Fruit fly (Drosophila melanogaster) whole organism, embryonic: ENCODE data around the gene CG3652.

Experiments
- ATbp ChIP-seq: fragments of 200-800 bp; sonication (Bioruptor generic); optimal IDR thresholded peaks from 2 replicates; lab custom pipeline; 2017; ENCODE audit warnings: missing biosample characterization, mild to moderate bottlenecking, missing genetic modification characterization, missing genetic modification reagents
- Atf6 ChIP-seq: fragments of 200-800 bp; sonication (Bioruptor generic); IDR thresholded peaks from 2 replicates; pipeline ENCODE4 v1.3.6; 2022; ENCODE audit warnings: missing biosample characterization, missing genetic modification characterization
- B-H2 ChIP-seq: fragments of 200-800 bp; sonication (Bioruptor generic); optimal IDR thresholded peaks from 2 replicates; lab custom pipeline; 2018; ENCODE audit warnings: missing biosample characterization, mild to moderate bottlenecking, missing genetic modification characterization
- CG10209 ChIP-seq: fragments of 200-800 bp; sonication (Bioruptor generic); optimal IDR thresholded peaks from 3 replicates; lab custom pipeline; 2017; ENCODE audit warnings: missing biosample characterization, mild to moderate bottlenecking, missing genetic modification characterization, missing genetic modification reagents
- CG11560 ChIP-seq: fragments of 200-800 bp; sonication (Bioruptor generic); IDR thresholded peaks from 3 replicates; pipeline ENCODE4 v1.3.6; 2022; ENCODE audit warnings: missing biosample characterization, missing genetic modification characterization
- CG13123 ChIP-seq: fragments of 200-800 bp; sonication (Bioruptor generic); optimal IDR thresholded peaks from 2 replicates; lab custom pipeline; 2016; ENCODE audit warnings: missing biosample characterization, missing genetic modification characterization
- CG13424 ChIP-seq: fragments of 200-800 bp; sonication (Bioruptor generic); optimal IDR thresholded peaks from 2 replicates; lab custom pipeline; 2019; ENCODE audit warnings: missing biosample characterization, mild to moderate bottlenecking, missing genetic modification characterization, moderate library complexity
- CG13775 ChIP-seq: fragments of 200-800 bp; sonication (Bioruptor generic); optimal IDR thresholded peaks from 3 replicates; lab custom pipeline; 2017; ENCODE audit warnings: missing biosample characterization, mild to moderate bottlenecking, missing genetic modification characterization
- CG15011 ChIP-seq: fragments of 200-800 bp; sonication (Bioruptor generic); optimal IDR thresholded peaks from 3 replicates; lab custom pipeline; 2018; ENCODE audit warnings: missing biosample characterization, mild to moderate bottlenecking, missing genetic modification characterization
- CG15696 ChIP-seq: fragments of 200-800 bp; sonication (Bioruptor generic); optimal IDR thresholded peaks from 2 replicates; lab custom pipeline; 2019; ENCODE audit warnings: missing biosample characterization, mild to moderate bottlenecking, missing genetic modification characterization, moderate library complexity
- CG16779 ChIP-seq: fragments of 200-800 bp; sonication (Bioruptor generic); IDR thresholded peaks from 2 replicates; pipeline ENCODE4 v1.3.6; 2022; ENCODE audit warnings: missing biosample characterization, missing genetic modification characterization
- CG16813 ChIP-seq: fragments of 200-800 bp; sonication (Bioruptor generic); IDR thresholded peaks from 3 replicates; pipeline ENCODE4 v1.3.6; 2022; ENCODE audit warnings: missing biosample characterization, missing genetic modification characterization; ENCODE audit not compliant: partially characterized antibody
- CG2120 ChIP-seq: fragments of 200-800 bp; sonication (Bioruptor generic); optimal IDR thresholded peaks from 3 replicates; lab custom pipeline; 2016; ENCODE audit warnings: missing biosample characterization, missing genetic modification characterization
- CG2875 ChIP-seq: fragments of 200-800 bp; sonication (Bioruptor generic); optimal IDR thresholded peaks from 2 replicates; lab custom pipeline; 2017; ENCODE audit warnings: missing biosample characterization, mild to moderate bottlenecking, missing genetic modification characterization, missing genetic modification reagents
- CG32532 ChIP-seq: fragments of 200-800 bp; sonication (Bioruptor generic); IDR thresholded peaks from 2 replicates; pipeline ENCODE4 v1.3.6; 2022; ENCODE audit warnings: missing biosample characterization, missing genetic modification characterization
- CG34376 ChIP-seq: fragments of 200-800 bp; sonication (Bioruptor generic); optimal IDR thresholded peaks from 2 replicates; lab custom pipeline; 2018; ENCODE audit warnings: missing biosample characterization, mild to moderate bottlenecking, missing genetic modification characterization
- CG4404 ChIP-seq: fragments of 200-800 bp; sonication (Bioruptor generic); IDR thresholded peaks from 2 replicates; pipeline ENCODE4 v1.3.6; 2022; ENCODE audit warnings: missing biosample characterization, missing genetic modification characterization
- CG5953 ChIP-seq: fragments of 200-800 bp; sonication (Bioruptor generic); IDR thresholded peaks from 2 replicates; pipeline ENCODE4 v1.3.6; 2022; ENCODE audit warnings: missing biosample characterization, missing genetic modification characterization
- CG6654 ChIP-seq: fragments of 200-800 bp; sonication (Bioruptor generic); optimal IDR thresholded peaks from 2 replicates; lab custom pipeline; 2017; ENCODE audit warnings: missing biosample characterization, mild to moderate bottlenecking, missing genetic modification characterization
- CG9727 ChIP-seq: fragments of 200-800 bp; sonication (Bioruptor generic); optimal IDR thresholded peaks from 3 replicates; lab custom pipeline; 2017; ENCODE audit warnings: missing biosample characterization, mild to moderate bottlenecking, missing genetic modification characterization
- Gsc ChIP-seq: fragments of 200-800 bp; sonication (Bioruptor generic); IDR thresholded peaks from 2 replicates; pipeline ENCODE4 v1.3.6; 2022; ENCODE audit warnings: missing biosample characterization, missing genetic modification characterization
- Hand ChIP-seq: fragments of 200-800 bp; sonication (Bioruptor generic); optimal IDR thresholded peaks from 2 replicates; lab custom pipeline; 2017; ENCODE audit warnings: mild to moderate bottlenecking, missing biosample characterization, missing genetic modification reagents, missing genetic modification characterization
- Hmr ChIP-seq: fragments of 200-800 bp; sonication (Bioruptor generic); optimal IDR thresholded peaks from 3 replicates; lab custom pipeline; 2017; ENCODE audit warnings: mild to moderate bottlenecking, missing biosample characterization, missing genetic modification reagents, missing genetic modification characterization
- Hmx ChIP-seq: fragments of 200-800 bp; sonication (Bioruptor generic); optimal IDR thresholded peaks from 2 replicates; lab custom pipeline; 2016; ENCODE audit warnings: missing biosample characterization, missing genetic modification characterization
- Nf-YA ChIP-seq: fragments of 200-800 bp; sonication (Bioruptor generic); IDR thresholded peaks from 2 replicates; pipeline ENCODE4 v1.3.6; 2022; ENCODE audit warnings: missing biosample characterization, missing genetic modification characterization
- Nf-YC ChIP-seq: fragments of 200-800 bp; optimal IDR thresholded peaks from 3 replicates; lab custom pipeline; 2019; ENCODE audit warnings: missing biosample characterization, mild to moderate bottlenecking, missing genetic modification characterization, moderate library complexity
- Optix ChIP-seq: fragments of 200-800 bp; sonication (Bioruptor generic); IDR thresholded peaks from 3 replicates; pipeline ENCODE4 v1.3.6; 2022; ENCODE audit warnings: missing biosample characterization, missing genetic modification characterization
- Ptx1 ChIP-seq: fragments of 200-800 bp; sonication (Bioruptor generic); IDR thresholded peaks from 2 replicates; pipeline ENCODE4 v1.3.6; 2022; ENCODE audit warnings: missing biosample characterization, missing genetic modification characterization
- Sox102F ChIP-seq: fragments of 200-800 bp; sonication (Bioruptor generic); optimal IDR thresholded peaks from 2 replicates; lab custom pipeline; 2018; ENCODE audit warnings: missing biosample characterization, mild to moderate bottlenecking, missing genetic modification characterization, moderate library complexity
- Ssrp ChIP-seq: fragments of 200-800 bp; sonication (Bioruptor generic); optimal IDR thresholded peaks from 2 replicates; lab custom pipeline; 2018; ENCODE audit warnings: missing biosample characterization, mild to moderate bottlenecking, missing genetic modification characterization, moderate library complexity
- Stat92E ChIP-seq, 3 experiments: fragments of >200 bp in 2 of 3; fragments of 200-800 bp in 1 of 3; sonication (Bioruptor generic) in 1 of 3; optimal IDR thresholded peaks; 2 replicates each; lab custom pipeline; 2017 to 2019; ENCODE audit warnings: missing biosample characterization in 3 of 3, missing genetic modification characterization in 3 of 3, mild to moderate bottlenecking in 1 of 3, moderate library complexity in 1 of 3
- TFAM ChIP-seq: fragments of 200-800 bp; sonication (Bioruptor generic); optimal IDR thresholded peaks from 2 replicates; lab custom pipeline; 2017; ENCODE audit warnings: missing biosample characterization, missing genetic modification characterization, inconsistent platforms
- Xrp1 ChIP-seq: fragments of 200-800 bp; sonication (Bioruptor generic); IDR thresholded peaks from 2 replicates; pipeline ENCODE4 v1.3.6; 2022; ENCODE audit warnings: missing biosample characterization, missing genetic modification characterization
- bcd ChIP-seq: fragments of 200-800 bp; sonication (Bioruptor generic); optimal IDR thresholded peaks from 2 replicates; lab custom pipeline; 2017; ENCODE audit warnings: missing biosample characterization, mild to moderate bottlenecking, missing genetic modification characterization
- cad ChIP-seq: fragments of >200 bp; optimal IDR thresholded peaks from 2 replicates; lab custom pipeline; 2017; ENCODE audit warnings: missing biosample characterization, missing genetic modification characterization
- cg ChIP-seq: fragments of 200-800 bp; sonication (Bioruptor generic); optimal IDR thresholded peaks from 3 replicates; lab custom pipeline; 2019; ENCODE audit warnings: missing biosample characterization, mild to moderate bottlenecking, missing genetic modification characterization, moderate library complexity
- chn ChIP-seq: fragments of 200-800 bp; sonication (Bioruptor generic); optimal IDR thresholded peaks from 2 replicates; lab custom pipeline; 2016; ENCODE audit warnings: missing biosample characterization, missing genetic modification characterization
- dati ChIP-seq: fragments of 200-800 bp; sonication (Bioruptor generic); IDR thresholded peaks from 2 replicates; pipeline ENCODE4 v1.3.6; 2022; ENCODE audit warnings: missing biosample characterization, missing genetic modification characterization
- disco-r ChIP-seq: fragments of 200-800 bp; sonication (Bioruptor generic); optimal IDR thresholded peaks from 2 replicates; lab custom pipeline; 2016; ENCODE audit warnings: missing biosample characterization, missing genetic modification characterization
- dm ChIP-seq: fragments of 200-800 bp; sonication (Bioruptor generic); optimal IDR thresholded peaks from 3 replicates; lab custom pipeline; 2016; ENCODE audit warnings: missing biosample characterization, missing genetic modification characterization
- fd96Cb ChIP-seq: fragments of 200-800 bp; sonication (Bioruptor generic); optimal IDR thresholded peaks from 2 replicates; lab custom pipeline; 2018; ENCODE audit warnings: missing biosample characterization, mild to moderate bottlenecking, missing genetic modification characterization, moderate library complexity
- grau ChIP-seq: fragments of 200-800 bp; optimal IDR thresholded peaks from 3 replicates; lab custom pipeline; 2019; ENCODE audit warnings: missing biosample characterization, mild to moderate bottlenecking, missing genetic modification characterization, moderate library complexity
- gsb ChIP-seq: fragments of 200-800 bp; sonication (Bioruptor generic); IDR thresholded peaks from 2 replicates; pipeline ENCODE4 v1.3.6; 2022; ENCODE audit warnings: missing biosample characterization, missing genetic modification characterization
- lilli ChIP-seq: fragments of 200-800 bp; sonication (Bioruptor generic); optimal IDR thresholded peaks from 3 replicates; lab custom pipeline; 2016; ENCODE audit warnings: missing biosample characterization, missing genetic modification characterization
- org-1 ChIP-seq: fragments of 200-800 bp; sonication (Bioruptor generic); optimal IDR thresholded peaks from 2 replicates; lab custom pipeline; 2017; ENCODE audit warnings: missing biosample characterization, missing genetic modification characterization
- peb ChIP-seq: fragments of 200-800 bp; sonication (Bioruptor generic); IDR thresholded peaks from 2 replicates; pipeline ENCODE4 v1.3.6; 2022; ENCODE audit warnings: missing biosample characterization, missing genetic modification characterization
- row ChIP-seq: fragments of 200-800 bp; sonication (Bioruptor generic); IDR thresholded peaks from 3 replicates; pipeline ENCODE4 v1.3.6; 2022; ENCODE audit warnings: missing biosample characterization, missing genetic modification characterization
- sc ChIP-seq, 3 experiments: fragments of >200 bp in 2 of 3; fragments of 200-800 bp in 1 of 3; sonication (Bioruptor generic) in 1 of 3; optimal IDR thresholded peaks; 2 replicates in 2 of 3; 3 replicates in 1 of 3; lab custom pipeline; 2017; ENCODE audit warnings: mild to moderate bottlenecking in 1 of 3, missing biosample characterization in 1 of 3, missing genetic modification characterization in 1 of 3, missing genetic modification reagents in 1 of 3
- sens ChIP-seq: fragments of 200-800 bp; sonication (Bioruptor generic); peaks from one replicate; lab custom pipeline; 2016; ENCODE audit warnings: missing biosample characterization, missing genetic modification characterization
- stwl ChIP-seq: fragments of 200-800 bp; sonication (Bioruptor generic); optimal IDR thresholded peaks from 3 replicates; lab custom pipeline; 2018; ENCODE audit warnings: missing biosample characterization, mild to moderate bottlenecking, missing genetic modification characterization, moderate library complexity
- toy ChIP-seq: fragments of 200-800 bp; sonication (Bioruptor generic); IDR thresholded peaks from 2 replicates; pipeline ENCODE4 v1.3.6; 2022; ENCODE audit warnings: missing biosample characterization, missing genetic modification characterization
- yki ChIP-seq: fragments of >200 bp; optimal IDR thresholded peaks from 3 replicates; lab custom pipeline; 2018

The CG3652 gene

dm6 chr2L:4422154-4422553, 28.5 kb upstream of the CG3652 start (continued):
- TF ChIP-seq row (GFP tag; lab: Robert Waterston, UW), result peak; percentile 50; the same call in 2 of the 3 replicates
- TF ChIP-seq stwl (tag; lab: Kevin White, UChicago), result no peak
- TF ChIP-seq gsb, result 0 out of 2 replicates have a peak, but pooled peaks have one; percentile 24
- no peak for TF ChIP-seq ATbp
- TF ChIP-seq Gsc (GFP tag; lab: Robert Waterston, UW), result no peak
- no peak for TF ChIP-seq CG16813 (GFP tag; lab: Robert Waterston, UW)
- no peak for TF ChIP-seq cg (GFP tag; lab: Kevin White, UChicago)
- peak; percentile 5 for TF ChIP-seq lilli (GFP tag; lab: Kevin White, UChicago)
- TF ChIP-seq toy (GFP tag; lab: Robert Waterston, UW), result no peak
- TF ChIP-seq org-1 (GFP tag; lab: Kevin White, UChicago), result no peak
- TF ChIP-seq CG11560 (tag; lab: Robert Waterston, UW), result no peak
- TF ChIP-seq Hmx (GFP tag; lab: Kevin White, UChicago), result no peak
- TF ChIP-seq CG32532 (GFP tag; lab: Robert Waterston, UW), result peak; percentile 18; the same call in 1 of the 2 replicates
- TF ChIP-seq sc (optimal IDR thresholded peaks at IDR 0.05; lab: Kevin White, UChicago), result no peak
- no peak for TF ChIP-seq sc (GFP tag; optimal IDR thresholded peaks at IDR 0.05; lab: Kevin White, UChicago)
- TF ChIP-seq CG15011, result no peak
- TF ChIP-seq dati (GFP tag; lab: Robert Waterston, UW), result no peak
- TF ChIP-seq Hand (GFP tag; lab: Kevin White, UChicago), result no peak
- TF ChIP-seq peb, result no peak
- no peak for TF ChIP-seq CG5953 (GFP tag; lab: Robert Waterston, UW)
- peak; percentile 31 for TF ChIP-seq Hmr (GFP tag; lab: Kevin White, UChicago)
- peak; percentile 3 for TF ChIP-seq sens (GFP tag; lab: Kevin White, UChicago)
- no peak for TF ChIP-seq CG34376 (GFP tag; lab: Kevin White, UChicago)
- peak; percentile 34 for TF ChIP-seq CG2120 (GFP tag; lab: Kevin White, UChicago)
- TF ChIP-seq Sox102F (GFP tag; lab: Kevin White, UChicago), result no peak
- TF ChIP-seq CG9727 (GFP tag; lab: Kevin White, UChicago), result no peak
- no peak for TF ChIP-seq cad
- no peak for TF ChIP-seq CG6654 (GFP tag; lab: Kevin White, UChicago)
- peak; percentile 33; the same call in 1 of the 2 replicates for TF ChIP-seq Ptx1 (GFP tag; lab: Robert Waterston, UW)
- no peak for TF ChIP-seq B-H2
- TF ChIP-seq Xrp1 (GFP tag; lab: Robert Waterston, UW), result no peak
- no peak for TF ChIP-seq CG10209 (GFP tag; lab: Kevin White, UChicago)
- TF ChIP-seq CG4404 (GFP tag; lab: Robert Waterston, UW), result no peak
- TF ChIP-seq yki (lab: Kevin White, UChicago), result no peak
- TF ChIP-seq TFAM (GFP tag; lab: Kevin White, UChicago), result no peak
- no peak for TF ChIP-seq dm (GFP tag; lab: Kevin White, UChicago)
- TF ChIP-seq grau (tag; lab: Kevin White, UChicago), result no peak
- TF ChIP-seq fd96Cb (tag; lab: Kevin White, UChicago), result no peak
- no peak for TF ChIP-seq chn (GFP tag; lab: Kevin White, UChicago)
- TF ChIP-seq Nf-YC, result no peak
- no peak for TF ChIP-seq CG15696
- TF ChIP-seq CG16779, result no peak
- no peak for TF ChIP-seq CG13775 (GFP tag; lab: Kevin White, UChicago)
- TF ChIP-seq CG13424, result no peak
- TF ChIP-seq CG13123, result no peak
- TF ChIP-seq disco-r (GFP tag; lab: Kevin White, UChicago), result no peak
- no peak for TF ChIP-seq Ssrp (tag; lab: Kevin White, UChicago)
- no peak for TF ChIP-seq Nf-YA (GFP tag; lab: Robert Waterston, UW)
- no peak for TF ChIP-seq bcd (GFP tag; lab: Kevin White, UChicago)
- TF ChIP-seq Atf6 (GFP tag; lab: Robert Waterston, UW), result no peak
- no peak for TF ChIP-seq CG2875
- TF ChIP-seq Optix (GFP tag; lab: Robert Waterston, UW), result no peak
- TF ChIP-seq Stat92E (GFP tag; optimal IDR thresholded peaks at IDR 0.05; lab: Kevin White, UChicago), result no peak
